ENCODE assay signal across 4 fruit fly cellular contexts in genomic region chrX:12580498-12581304, dm6.
A peak's percentile ranks its signal among the peaks of the same experiment; 100 is the strongest.
TF ChIP-seq lines count a peak whose summit lies in the region.

No protein-coding gene starts in this region.

TF ChIP-seq in whole organism, adult, 20 proteins besides CTCF, POLR2A, EP300 and RAD21 (continued from another document):
- peak; percentile 21 for TF ChIP-seq CG33017 (tag; optimal IDR thresholded peaks at IDR 0.05; lab: Kevin White, UChicago)

TF ChIP-seq in whole organism, embryonic, 481 proteins besides CTCF, POLR2A, EP300 and RAD21 (continued from another document and continues in another):
- no peak for TF ChIP-seq CG8478 (optimal IDR thresholded peaks at IDR 0.05; lab: Kevin White, UChicago)
- TF ChIP-seq CG12659 (GFP tag; optimal IDR thresholded peaks at IDR 0.05; lab: Kevin White, UChicago): peak; percentile 18
- TF ChIP-seq CG10321 (GFP tag; IDR thresholded peaks at IDR 0.05; lab: Robert Waterston, UW): peak; percentile 91
- TF ChIP-seq CG12155 (GFP tag; optimal IDR thresholded peaks at IDR 0.05; lab: Kevin White, UChicago): no peak
- no peak for TF ChIP-seq lbe (GFP tag; optimal IDR thresholded peaks at IDR 0.05; lab: Kevin White, UChicago)
- no peak for TF ChIP-seq CG11085 (GFP tag; IDR thresholded peaks at IDR 0.05; lab: Robert Waterston, UW)
- TF ChIP-seq CG4820 (GFP tag; optimal IDR thresholded peaks at IDR 0.05; lab: Kevin White, UChicago): no peak
- TF ChIP-seq Hr3 (GFP tag; optimal IDR thresholded peaks at IDR 0.05; lab: Kevin White, UChicago): peak; percentile 12
- TF ChIP-seq CG30403 (GFP tag; optimal IDR thresholded peaks at IDR 0.05; lab: Kevin White, UChicago): peak; percentile 1
- TF ChIP-seq CG10543 (GFP tag; optimal IDR thresholded peaks at IDR 0.05; lab: Kevin White, UChicago): no peak
- no peak for TF ChIP-seq Dref (GFP tag; IDR thresholded peaks at IDR 0.05; lab: Robert Waterston, UW)
- TF ChIP-seq btn (GFP tag; optimal IDR thresholded peaks at IDR 0.05; lab: Kevin White, UChicago): no peak
- peak; percentile 13 for TF ChIP-seq HmgZ (tag; optimal IDR thresholded peaks at IDR 0.05; lab: Kevin White, UChicago)
- peak; percentile 66 for TF ChIP-seq cg (GFP tag; optimal IDR thresholded peaks at IDR 0.05; lab: Kevin White, UChicago)
- TF ChIP-seq CoRest (tag; optimal IDR thresholded peaks at IDR 0.05; lab: Kevin White, UChicago): peak; percentile 14
- peak; percentile 31 for TF ChIP-seq sug (tag; optimal IDR thresholded peaks at IDR 0.05; lab: Kevin White, UChicago)
- TF ChIP-seq CG11093 (GFP tag; IDR thresholded peaks at IDR 0.05; lab: Robert Waterston, UW): no peak
- peak; percentile 35 for TF ChIP-seq Meics (GFP tag; optimal IDR thresholded peaks at IDR 0.05; lab: Kevin White, UChicago)
- peak; percentile 68 for TF ChIP-seq CG1832 (GFP tag; optimal IDR thresholded peaks at IDR 0.05; lab: Kevin White, UChicago)
- no peak for TF ChIP-seq Mad (GFP tag; optimal IDR thresholded peaks at IDR 0.05; lab: Kevin White, UChicago)
- no peak for TF ChIP-seq Elba2 (GFP tag; optimal IDR thresholded peaks at IDR 0.05; lab: Kevin White, UChicago)
- TF ChIP-seq gsb (GFP tag; IDR thresholded peaks at IDR 0.05; lab: Robert Waterston, UW): no peak
- peak; percentile 49 for TF ChIP-seq CG2678 (tag; optimal IDR thresholded peaks at IDR 0.05; lab: Kevin White, UChicago)
- no peak for TF ChIP-seq CG4854 (GFP tag; optimal IDR thresholded peaks at IDR 0.05; lab: Kevin White, UChicago)
- peak; percentile 18 for TF ChIP-seq CG7839 (tag; optimal IDR thresholded peaks at IDR 0.05; lab: Kevin White, UChicago)
- peak; percentile 22; the same call in 1 of the 2 replicates for TF ChIP-seq slbo (GFP tag; IDR thresholded peaks at IDR 0.05; lab: Robert Waterston, UW)
- peak; percentile 60 for TF ChIP-seq CG3995 (GFP tag; optimal IDR thresholded peaks at IDR 0.05; lab: Kevin White, UChicago)
- TF ChIP-seq Sox102F (GFP tag; optimal IDR thresholded peaks at IDR 0.05; lab: Kevin White, UChicago): peak; percentile 4
- peak; percentile 95 for TF ChIP-seq GATAe (GFP tag; conservative IDR thresholded peaks at IDR 0.05; lab: Robert Waterston, UW)
- no peak for TF ChIP-seq Pdp1 (GFP tag; optimal IDR thresholded peaks at IDR 0.05; lab: Kevin White, UChicago)
- peak; percentile 3 for TF ChIP-seq lab (GFP tag; optimal IDR thresholded peaks at IDR 0.05; lab: Kevin White, UChicago)
- no peak for TF ChIP-seq Dfd (GFP tag; optimal IDR thresholded peaks at IDR 0.05; lab: Kevin White, UChicago)
- TF ChIP-seq ci (GFP tag; IDR thresholded peaks at IDR 0.05; lab: Robert Waterston, UW): peak; percentile 36; the same call in 1 of the 3 replicates
- TF ChIP-seq pho (GFP tag; optimal IDR thresholded peaks at IDR 0.05; lab: Kevin White, UChicago): peak; percentile 2
- no peak for TF ChIP-seq CG7372 (GFP tag; IDR thresholded peaks at IDR 0.05; lab: Robert Waterston, UW)
- TF ChIP-seq caup (GFP tag; optimal IDR thresholded peaks at IDR 0.05; lab: Kevin White, UChicago; ENCODE audit: severe bottlenecking): peak; percentile 15
- peak; percentile 80 for TF ChIP-seq CG17385 (GFP tag; optimal IDR thresholded peaks at IDR 0.05; lab: Kevin White, UChicago)
- TF ChIP-seq crol (GFP tag; IDR thresholded peaks at IDR 0.05; lab: Robert Waterston, UW): peak; percentile 73
- no peak for TF ChIP-seq CG31388 (GFP tag; optimal IDR thresholded peaks at IDR 0.05; lab: Kevin White, UChicago)
- TF ChIP-seq Nf-YC (tag; optimal IDR thresholded peaks at IDR 0.05; lab: Kevin White, UChicago): no peak
- peak; percentile 78 for TF ChIP-seq sens-2 (GFP tag; IDR thresholded peaks at IDR 0.05; lab: Robert Waterston, UW)
- no peak for TF ChIP-seq CG10462 (GFP tag; optimal IDR thresholded peaks at IDR 0.05; lab: Kevin White, UChicago)
- TF ChIP-seq CG4328 (GFP tag; optimal IDR thresholded peaks at IDR 0.05; lab: Kevin White, UChicago): no peak
- TF ChIP-seq CG15479 (GFP tag; optimal IDR thresholded peaks at IDR 0.05; lab: Kevin White, UChicago): peak; percentile 76

TF ChIP-seq in whole organism, prepupa, 60 proteins besides CTCF, POLR2A, EP300 and RAD21 (continued from another document):
- TF ChIP-seq Hr39 (GFP tag; optimal IDR thresholded peaks at IDR 0.05; lab: Kevin White, UChicago) (peak; percentile 35), CG6792 (GFP tag; optimal IDR thresholded peaks at IDR 0.05; lab: Kevin White, UChicago) (no peak), Eip78C (GFP tag; lab: Kevin White, UChicago) (peak; percentile 79), CG4318 (GFP tag; optimal IDR thresholded peaks at IDR 0.05; lab: Kevin White, UChicago) (no peak), CG8119 (GFP tag; IDR thresholded peaks at IDR 0.05; lab: Robert Waterston, UW) (no peak; the same call in 2 of the 3 replicates), vri (GFP tag; optimal IDR thresholded peaks at IDR 0.05; lab: Kevin White, UChicago) (peak; percentile 60), CG34406 (GFP tag; optimal IDR thresholded peaks at IDR 0.05; lab: Kevin White, UChicago) (peak; percentile 16), ss (GFP tag; optimal IDR thresholded peaks at IDR 0.05; lab: Kevin White, UChicago) (no peak), CG32006 (GFP tag; optimal IDR thresholded peaks at IDR 0.05; lab: Kevin White, UChicago) (peak; percentile 51)
TF ChIP-seq in whole organism, prepupa: peak in this region for 19.

TF ChIP-seq in whole organism, wandering third instar larva, 38 proteins besides CTCF, POLR2A, EP300 and RAD21 (continued from another document):
- TF ChIP-seq sv (GFP tag; optimal IDR thresholded peaks at IDR 0.05; lab: Kevin White, UChicago) (no peak), jim (GFP tag; optimal IDR thresholded peaks at IDR 0.05; lab: Kevin White, UChicago) (no peak), dl (GFP tag; optimal IDR thresholded peaks at IDR 0.05; lab: Kevin White, UChicago; ENCODE audit: insufficient read depth in 1 of 2, partially characterized antibody in 2 of 2) (no peak)
